Fruit fly (Drosophila melanogaster) whole organism, embryonic: ENCODE data around the gene Vps29.
A peak's percentile ranks its signal among the peaks of the same experiment; 100 is the strongest.

Experiments used
- CG10543 ChIP-seq: fragments of 200-800 bp; sonication (Bioruptor generic); optimal IDR thresholded peaks from 3 replicates; lab custom pipeline; 2017; ENCODE audit warnings: missing biosample characterization, mild to moderate bottlenecking, missing genetic modification characterization, moderate library complexity
- CG12104 ChIP-seq: fragments of 200-800 bp; sonication (Bioruptor generic); optimal IDR thresholded peaks from 3 replicates; lab custom pipeline; 2016; ENCODE audit warnings: missing biosample characterization, missing genetic modification characterization
- CG14441 ChIP-seq: fragments of 200-800 bp; sonication (Bioruptor generic); IDR thresholded peaks from 2 replicates; pipeline ENCODE4 v1.3.6; 2022; ENCODE audit warnings: missing biosample characterization, missing genetic modification characterization
- CG15514 ChIP-seq: fragments of 200-800 bp; sonication (Bioruptor generic); optimal IDR thresholded peaks from 3 replicates; lab custom pipeline; 2017; ENCODE audit warnings: missing biosample characterization, missing genetic modification characterization, mild to moderate bottlenecking, moderate library complexity, missing genetic modification reagents
- CG16815 ChIP-seq: fragments of 200-800 bp; sonication (Bioruptor generic); optimal IDR thresholded peaks from 3 replicates; lab custom pipeline; 2017; ENCODE audit warnings: missing biosample characterization, mild to moderate bottlenecking, missing genetic modification characterization
- CG17385 ChIP-seq: fragments of 200-800 bp; sonication (Bioruptor generic); optimal IDR thresholded peaks from 3 replicates; lab custom pipeline; 2018; ENCODE audit warnings: missing biosample characterization, mild to moderate bottlenecking, missing genetic modification characterization
- CG1792 ChIP-seq: fragments of 200-800 bp; sonication (Bioruptor generic); optimal IDR thresholded peaks from 2 replicates; lab custom pipeline; 2016; ENCODE audit warnings: missing biosample characterization, missing genetic modification characterization
- CG18476 ChIP-seq: fragments of 200-800 bp; sonication (Bioruptor generic); optimal IDR thresholded peaks from 2 replicates; lab custom pipeline; 2016; ENCODE audit warnings: missing biosample characterization, mild to moderate bottlenecking, missing genetic modification characterization
- CG18619 ChIP-seq: fragments of 200-800 bp; sonication (Bioruptor generic); optimal IDR thresholded peaks from 3 replicates; lab custom pipeline; 2017; ENCODE audit warnings: missing biosample characterization, mild to moderate bottlenecking, missing genetic modification characterization
- CG32532 ChIP-seq: fragments of 200-800 bp; sonication (Bioruptor generic); IDR thresholded peaks from 2 replicates; pipeline ENCODE4 v1.3.6; 2022; ENCODE audit warnings: missing biosample characterization, missing genetic modification characterization
- CG3281 ChIP-seq: fragments of 200-800 bp; sonication (Bioruptor generic); optimal IDR thresholded peaks from 3 replicates; lab custom pipeline; 2017; ENCODE audit warnings: missing biosample characterization, mild to moderate bottlenecking, missing genetic modification characterization
- CG34376 ChIP-seq: fragments of 200-800 bp; sonication (Bioruptor generic); optimal IDR thresholded peaks from 2 replicates; lab custom pipeline; 2018; ENCODE audit warnings: missing biosample characterization, mild to moderate bottlenecking, missing genetic modification characterization
- CG4328 ChIP-seq: fragments of 200-800 bp; sonication (Bioruptor generic); optimal IDR thresholded peaks from 3 replicates; lab custom pipeline; 2017; ENCODE audit warnings: missing biosample characterization, missing genetic modification reagents, missing genetic modification characterization
- CG6765 ChIP-seq: fragments of 200-800 bp; sonication (Bioruptor generic); optimal IDR thresholded peaks from 3 replicates; lab custom pipeline; 2017; ENCODE audit warnings: missing biosample characterization, mild to moderate bottlenecking, missing genetic modification characterization
- CG7357 ChIP-seq: fragments of 200-800 bp; sonication (Bioruptor generic); IDR thresholded peaks from 3 replicates; pipeline ENCODE4 v1.3.6; 2022; ENCODE audit warnings: missing biosample characterization, missing genetic modification characterization
- CG7987 ChIP-seq: fragments of 200-800 bp; sonication (Bioruptor generic); optimal IDR thresholded peaks from 2 replicates; lab custom pipeline; 2018; ENCODE audit warnings: missing biosample characterization, mild to moderate bottlenecking, missing genetic modification characterization, moderate library complexity
- CG9609 ChIP-seq: fragments of 200-800 bp; sonication (Bioruptor generic); optimal IDR thresholded peaks from 3 replicates; lab custom pipeline; 2016; ENCODE audit warnings: missing biosample characterization, missing genetic modification characterization
- CG9727 ChIP-seq: fragments of 200-800 bp; sonication (Bioruptor generic); optimal IDR thresholded peaks from 3 replicates; lab custom pipeline; 2017; ENCODE audit warnings: missing biosample characterization, mild to moderate bottlenecking, missing genetic modification characterization
- MESR4 ChIP-seq: fragments of 200-800 bp; sonication (Bioruptor generic); optimal IDR thresholded peaks from 2 replicates; lab custom pipeline; 2018; ENCODE audit warnings: missing biosample characterization, mild to moderate bottlenecking, missing genetic modification characterization, moderate library complexity
- Med ChIP-seq: fragments of 200-800 bp; sonication (Bioruptor generic); peaks from one replicate; lab custom pipeline; 2016; ENCODE audit warnings: missing biosample characterization, missing genetic modification characterization, mild to moderate bottlenecking, inconsistent platforms, moderate library complexity
- Usf ChIP-seq: fragments of 200-800 bp; sonication (Bioruptor generic); optimal IDR thresholded peaks from 2 replicates; lab custom pipeline; 2017; ENCODE audit warnings: missing genotype, missing biosample characterization, missing genetic modification characterization
- al ChIP-seq: fragments of 200-800 bp; sonication (Bioruptor generic); IDR thresholded peaks from 2 replicates; pipeline ENCODE4 v1.3.6; 2022; ENCODE audit warnings: missing biosample characterization, missing genetic modification characterization
- aop ChIP-seq: fragments of 200-800 bp; sonication (Bioruptor generic); IDR thresholded peaks from 2 replicates; pipeline ENCODE4 v1.3.6; 2022; ENCODE audit warnings: missing biosample characterization, missing genetic modification characterization
- bigmax ChIP-seq: fragments of 200-800 bp; sonication (Bioruptor generic); optimal IDR thresholded peaks from 2 replicates; lab custom pipeline; 2018; ENCODE audit warnings: missing biosample characterization, mild to moderate bottlenecking, missing genetic modification characterization
- crol ChIP-seq: fragments of 200-800 bp; sonication (Bioruptor generic); IDR thresholded peaks from 2 replicates; pipeline ENCODE4 v1.3.6; 2022; ENCODE audit warnings: missing biosample characterization, missing genetic modification characterization
- da ChIP-seq: fragments of 200-800 bp; sonication (Bioruptor generic); optimal IDR thresholded peaks from 2 replicates; lab custom pipeline; 2016; ENCODE audit warnings: missing biosample characterization, missing genetic modification characterization
- dmrt11E ChIP-seq: fragments of 200-800 bp; sonication (Bioruptor generic); optimal IDR thresholded peaks from 3 replicates; lab custom pipeline; 2018; ENCODE audit warnings: missing biosample characterization, mild to moderate bottlenecking, missing genetic modification characterization, moderate library complexity
- dmrt99B ChIP-seq: fragments of 200-800 bp; sonication (Bioruptor generic); optimal IDR thresholded peaks from 2 replicates; lab custom pipeline; 2018; ENCODE audit warnings: missing biosample characterization, mild to moderate bottlenecking, missing genetic modification characterization, moderate library complexity
- exex ChIP-seq: fragments of 200-800 bp; sonication (Bioruptor generic); optimal IDR thresholded peaks from 4 replicates; lab custom pipeline; 2018; ENCODE audit warnings: missing biosample characterization, mild to moderate bottlenecking, missing genetic modification characterization, moderate library complexity
- fd102C ChIP-seq: fragments of 200-800 bp; sonication (Bioruptor generic); optimal IDR thresholded peaks from 2 replicates; lab custom pipeline; 2018; ENCODE audit warnings: missing biosample characterization, mild to moderate bottlenecking, missing genetic modification characterization, moderate library complexity
- fd64A ChIP-seq: fragments of 200-800 bp; sonication (Bioruptor generic); optimal IDR thresholded peaks from 3 replicates; lab custom pipeline; 2018; ENCODE audit warnings: missing biosample characterization, mild to moderate bottlenecking, missing genetic modification characterization
- hb ChIP-seq: fragments of 200-800 bp; sonication (Bioruptor generic); IDR thresholded peaks from 3 replicates; pipeline ENCODE4 v1.3.6; 2022; ENCODE audit warnings: missing biosample characterization, missing genetic modification characterization; ENCODE audit not compliant: partially characterized antibody
- inv ChIP-seq: fragments of 200-800 bp; sonication (Bioruptor generic); IDR thresholded peaks from 2 replicates; pipeline ENCODE4 v1.3.6; 2022; ENCODE audit warnings: missing biosample characterization, missing genetic modification characterization; ENCODE audit not compliant: partially characterized antibody
- lab ChIP-seq: fragments of 200-800 bp; sonication (Bioruptor generic); optimal IDR thresholded peaks from 3 replicates; lab custom pipeline; 2017; ENCODE audit warnings: missing biosample characterization, missing genetic modification characterization, mild to moderate bottlenecking, moderate library complexity, missing genetic modification reagents
- nom ChIP-seq: fragments of 200-800 bp; sonication (Bioruptor generic); optimal IDR thresholded peaks from 2 replicates; lab custom pipeline; 2017; ENCODE audit warnings: missing biosample characterization, missing genetic modification characterization, mild to moderate bottlenecking, moderate library complexity, missing genetic modification reagents
- prd ChIP-seq, 3 experiments: fragments of >200 bp in 2 of 3; fragments of 200-800 bp in 1 of 3; sonication (Bioruptor generic) in 1 of 3; optimal IDR thresholded peaks in 2 of 3; IDR thresholded peaks in 1 of 3; 2 replicates in 2 of 3; 3 replicates in 1 of 3; pipeline versions ENCODE4 v1.3.6 to Lab custom; 2017 to 2022; ENCODE audit warnings: missing biosample characterization in 1 of 3, missing genetic modification characterization in 1 of 3
- salm ChIP-seq: fragments of 200-800 bp; sonication (Bioruptor generic); optimal IDR thresholded peaks from 2 replicates; lab custom pipeline; 2018; ENCODE audit warnings: missing biosample characterization, mild to moderate bottlenecking, missing genetic modification characterization
- sens ChIP-seq: fragments of 200-800 bp; sonication (Bioruptor generic); peaks from one replicate; lab custom pipeline; 2016; ENCODE audit warnings: missing biosample characterization, missing genetic modification characterization
- sna ChIP-seq: fragments of 200-800 bp; sonication (Bioruptor generic); IDR thresholded peaks from 2 replicates; pipeline ENCODE4 v1.3.6; 2022; ENCODE audit warnings: missing biosample characterization, missing genetic modification characterization; ENCODE audit not compliant: partially characterized antibody
- sob ChIP-seq: fragments of 200-800 bp; sonication (Bioruptor generic); IDR thresholded peaks from 2 replicates; pipeline ENCODE4 v1.3.6; 2022; ENCODE audit warnings: missing biosample characterization, missing genetic modification characterization
- sug ChIP-seq: fragments of 200-800 bp; optimal IDR thresholded peaks from 2 replicates; lab custom pipeline; 2019; ENCODE audit warnings: missing biosample characterization, mild to moderate bottlenecking, missing genetic modification characterization, moderate library complexity
- tap ChIP-seq: fragments of 200-800 bp; optimal IDR thresholded peaks from 3 replicates; lab custom pipeline; 2019; ENCODE audit warnings: missing biosample characterization, mild to moderate bottlenecking, missing genetic modification characterization, moderate library complexity
- usp ChIP-seq: fragments of >200 bp; optimal IDR thresholded peaks from 2 replicates; lab custom pipeline; 2017; ENCODE audit warnings: missing biosample characterization, missing genetic modification characterization
- vvl ChIP-seq: fragments of 200-800 bp; sonication (Bioruptor generic); IDR thresholded peaks from 2 replicates; pipeline ENCODE4 v1.3.6; 2022; ENCODE audit warnings: missing biosample characterization, missing genetic modification characterization

Gene Vps29

DNA sequence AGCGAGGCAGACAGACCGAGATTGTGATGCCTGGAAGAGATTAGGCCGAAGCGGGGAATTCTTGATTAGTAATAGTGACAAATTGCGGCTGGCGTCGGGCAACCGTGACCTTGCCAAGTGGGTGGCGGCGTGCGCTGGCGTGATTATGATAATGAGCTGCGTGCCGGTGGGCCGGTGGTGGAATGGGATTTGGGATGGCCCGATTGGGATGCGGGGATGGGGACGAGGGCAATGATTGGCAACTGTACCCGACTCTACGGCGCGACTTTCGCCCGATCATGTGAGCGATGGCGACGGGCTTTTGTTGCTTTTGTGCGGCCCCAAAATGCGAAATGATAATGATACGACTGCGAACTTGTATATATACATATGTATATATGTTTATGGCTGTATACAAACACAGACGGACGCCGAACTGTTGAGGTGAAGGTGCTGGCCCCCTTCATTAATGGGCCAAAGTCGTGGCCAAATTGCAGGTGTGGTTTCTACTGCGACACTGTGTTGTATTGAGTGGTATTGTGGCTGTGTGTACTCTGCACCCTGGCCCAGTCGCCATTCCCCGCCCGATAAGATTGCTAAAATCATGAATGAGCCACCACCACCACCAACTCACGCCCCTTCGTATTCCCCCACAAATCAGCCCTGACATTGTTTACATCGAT, 33.8 kb upstream of the Vps29 start (continued):
- no peak for TF ChIP-seq CG15514 (GFP tag; lab: Kevin White, UChicago)
- TF ChIP-seq CG32532 (GFP tag; lab: Robert Waterston, UW), result peak; percentile 9; the same call in 1 of the 2 replicates
- no peak for TF ChIP-seq dmrt11E (tag; lab: Kevin White, UChicago)
- no peak for TF ChIP-seq aop
- TF ChIP-seq CG7987, result peak; percentile 77
- TF ChIP-seq sens (GFP tag; lab: Kevin White, UChicago), result peak; percentile 49
- TF ChIP-seq inv (GFP tag; lab: Robert Waterston, UW), result 0 out of 2 replicates have a peak, but pooled peaks have one; percentile 23
- TF ChIP-seq CG4328 (GFP tag; lab: Kevin White, UChicago), result no peak
- no peak for TF ChIP-seq prd (optimal IDR thresholded peaks at IDR 0.05; lab: Kevin White, UChicago)
- TF ChIP-seq prd (GFP tag; IDR thresholded peaks at IDR 0.05; lab: Robert Waterston, UW), result no peak
- TF ChIP-seq tap, result no peak
- TF ChIP-seq CG16815 (GFP tag; lab: Kevin White, UChicago), result no peak
- TF ChIP-seq sug (tag; lab: Kevin White, UChicago), result peak; percentile 33
- TF ChIP-seq CG14441 (GFP tag; lab: Robert Waterston, UW), result no peak
- no peak for TF ChIP-seq usp
- TF ChIP-seq CG7357 (GFP tag; lab: Robert Waterston, UW), result no peak
- TF ChIP-seq CG18476 (GFP tag; lab: Kevin White, UChicago), result no peak
- TF ChIP-seq nom (GFP tag; lab: Kevin White, UChicago), result peak; percentile 22
- no peak for TF ChIP-seq MESR4
- peak; percentile 65 for TF ChIP-seq Med (GFP tag; lab: Kevin White, UChicago)
- no peak for TF ChIP-seq bigmax (GFP tag; lab: Kevin White, UChicago)
- TF ChIP-seq fd102C (GFP tag; lab: Kevin White, UChicago), result no peak
- peak; percentile 55 for TF ChIP-seq lab
- TF ChIP-seq CG10543 (GFP tag; lab: Kevin White, UChicago), result peak; percentile 71
- no peak for TF ChIP-seq sna (GFP tag; lab: Robert Waterston, UW)
- TF ChIP-seq salm (tag; lab: Kevin White, UChicago), result no peak
- 0 out of 3 replicates have a peak, but pooled peaks have one; percentile 5 for TF ChIP-seq hb (GFP tag; lab: Robert Waterston, UW)
- TF ChIP-seq CG9609 (GFP tag; lab: Kevin White, UChicago), result no peak
- no peak for TF ChIP-seq da (GFP tag; lab: Kevin White, UChicago)
- no peak for TF ChIP-seq CG17385 (GFP tag; lab: Kevin White, UChicago)
- TF ChIP-seq Usf (GFP tag; lab: Kevin White, UChicago), result no peak
- TF ChIP-seq CG34376, result peak; percentile 45
- TF ChIP-seq al (GFP tag; lab: Robert Waterston, UW), result no peak
- TF ChIP-seq CG1792 (GFP tag; lab: Kevin White, UChicago), result no peak
- TF ChIP-seq sob (GFP tag; lab: Robert Waterston, UW), result no peak
- peak; percentile 30 for TF ChIP-seq CG6765 (GFP tag; lab: Kevin White, UChicago)
- no peak for TF ChIP-seq fd64A
- peak; percentile 45; the same call in 1 of the 2 replicates for TF ChIP-seq vvl
- no peak for TF ChIP-seq CG9727
- peak; percentile 43 for TF ChIP-seq exex (tag; lab: Kevin White, UChicago)
- TF ChIP-seq dmrt99B (tag; lab: Kevin White, UChicago), result no peak
- no peak for TF ChIP-seq CG18619
- peak; percentile 34; the same call in 1 of the 2 replicates for TF ChIP-seq crol
- TF ChIP-seq CG12104 (GFP tag; lab: Kevin White, UChicago), result no peak
- peak; percentile 25 for TF ChIP-seq CG3281 (GFP tag; lab: Kevin White, UChicago)
